Fruit fly (Drosophila melanogaster): Measurements from ENCODE around the gene ppk14.

Gene ppk14

DNA sequence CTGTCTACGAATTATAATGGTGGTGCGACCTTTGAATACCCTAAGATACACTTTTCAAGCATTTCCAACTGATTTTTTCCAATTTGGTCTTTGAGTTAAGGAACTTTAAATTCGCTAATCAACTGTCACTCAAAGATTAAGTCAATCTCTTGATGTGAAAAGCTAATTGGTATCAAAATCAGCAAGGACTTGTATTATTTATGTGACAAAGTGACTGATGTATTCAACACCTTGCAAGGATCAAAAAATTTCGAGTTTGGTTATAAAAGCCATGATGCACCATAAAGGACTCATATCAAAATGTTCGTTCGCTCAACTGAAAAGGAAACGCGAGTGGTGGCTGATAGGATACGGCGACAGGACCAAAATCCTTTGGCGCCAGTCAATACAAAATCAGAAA is at the start of gene ppk14:
TSS of gene ppk14 (plus strand) at position 301 of the 400 bp plus-strand sequence.
- no peak for TF ChIP-seq br (optimal IDR thresholded peaks at IDR 0.05)
- TF ChIP-seq Stat92E (GFP tag; optimal IDR thresholded peaks at IDR 0.05): no peak
- TF ChIP-seq Ssrp (tag; optimal IDR thresholded peaks at IDR 0.05): no peak
- TF ChIP-seq Dbx (GFP tag; IDR thresholded peaks at IDR 0.05): no peak
- TF ChIP-seq esg (GFP tag; conservative IDR thresholded peaks at IDR 0.05): no peak
- TF ChIP-seq CG15073 (GFP tag; optimal IDR thresholded peaks at IDR 0.05): no peak
- TF ChIP-seq CG7271 (tag; optimal IDR thresholded peaks at IDR 0.05): no peak
- no peak for TF ChIP-seq org-1 (GFP tag; optimal IDR thresholded peaks at IDR 0.05)
- TF ChIP-seq Ada2b (GFP tag; IDR thresholded peaks at IDR 0.05): no peak
- TF ChIP-seq ewg (GFP tag; optimal IDR thresholded peaks at IDR 0.05): no peak
- TF ChIP-seq Drgx (GFP tag; IDR thresholded peaks at IDR 0.05): no peak
- no peak for TF ChIP-seq Mrtf (GFP tag; IDR thresholded peaks at IDR 0.05)
- TF ChIP-seq Atf3 (GFP tag; optimal IDR thresholded peaks at IDR 0.05): no peak

DNA sequence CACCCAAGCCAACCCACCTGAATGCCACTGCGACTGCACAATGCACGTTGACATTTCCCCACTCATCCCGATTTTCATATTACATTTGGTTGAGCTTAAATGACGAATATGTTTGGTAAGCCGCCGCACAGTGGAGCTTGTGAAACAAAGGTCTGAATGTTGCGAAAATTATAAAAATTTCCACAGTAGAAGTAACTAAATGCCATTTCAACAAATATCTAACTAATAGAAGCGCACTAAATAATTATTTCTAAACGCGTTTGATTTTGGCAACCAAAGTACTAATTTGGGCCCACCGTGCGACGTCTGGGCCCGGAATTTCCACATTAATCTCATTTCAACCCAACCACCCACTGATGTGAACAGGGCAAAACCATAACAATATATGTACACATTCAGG is 47.9 kb upstream of the ppk14 start:
- TF ChIP-seq Oli (tag; optimal IDR thresholded peaks at IDR 0.05) (peak; percentile 30), CG34224 (GFP tag; IDR thresholded peaks at IDR 0.05; ENCODE audit: partially characterized antibody) (no peak), CG6683 (GFP tag; optimal IDR thresholded peaks at IDR 0.05) (no peak), Abd-B (GFP tag; optimal IDR thresholded peaks at IDR 0.05) (peak; percentile 8), CG17912 (GFP tag; optimal IDR thresholded peaks at IDR 0.05) (no peak), Ada2b (GFP tag; IDR thresholded peaks at IDR 0.05) (0 out of 2 replicates have a peak, but pooled peaks have one; percentile 19), CG12219 (GFP tag; optimal IDR thresholded peaks at IDR 0.05) (peak; percentile 3), Ets65A (GFP tag) (peak; percentile 94), Blimp-1 (GFP tag; optimal IDR thresholded peaks at IDR 0.05) (peak; percentile 48), lab (GFP tag; optimal IDR thresholded peaks at IDR 0.05) (peak; percentile 47), E2f1 (GFP tag; IDR thresholded peaks at IDR 0.05) (peak; percentile 10; the same call in 1 of the 2 replicates), CG12391 (tag; optimal IDR thresholded peaks at IDR 0.05) (peak; percentile 7), Ssrp (tag; optimal IDR thresholded peaks at IDR 0.05) (peak; percentile 12), Med (GFP tag) (peak; percentile 78), CG10321 (GFP tag; IDR thresholded peaks at IDR 0.05) (no peak), CG18599 (GFP tag; optimal IDR thresholded peaks at IDR 0.05) (peak; percentile 48), ind (GFP tag; optimal IDR thresholded peaks at IDR 0.05) (peak; percentile 15), dpn (GFP tag; optimal IDR thresholded peaks at IDR 0.05) (peak in 1 of 2 experiments; percentile 22), HHEX (GFP tag; optimal IDR thresholded peaks at IDR 0.05) (peak; percentile 4), eve (GFP tag; optimal IDR thresholded peaks at IDR 0.05) (peak in 1 of 2 experiments; percentile 33), CG31441 (GFP tag; IDR thresholded peaks at IDR 0.05) (0 out of 2 replicates have a peak, but pooled peaks have one; percentile 22), Xbp1 (GFP tag; optimal IDR thresholded peaks at IDR 0.05) (peak; percentile 34), lmd (GFP tag; IDR thresholded peaks at IDR 0.05) (0 out of 2 replicates have a peak, but pooled peaks have one; percentile 13), ap (GFP tag; IDR thresholded peaks at IDR 0.05) (0 out of 2 replicates have a peak, but pooled peaks have one; percentile 17), esg (GFP tag; conservative IDR thresholded peaks at IDR 0.05) (0 out of 2 replicates have a peak, but pooled peaks have one; percentile 22), Hr51 (GFP tag; optimal IDR thresholded peaks at IDR 0.05) (peak in 1 of 2 experiments; percentile 40), maf-S (GFP tag; optimal IDR thresholded peaks at IDR 0.05) (no peak), CG17359 (tag; optimal IDR thresholded peaks at IDR 0.05) (peak; percentile 16), CG12071 (GFP tag; optimal IDR thresholded peaks at IDR 0.05) (peak; percentile 8), sens (GFP tag) (peak; percentile 79), ATbp (GFP tag; optimal IDR thresholded peaks at IDR 0.05) (peak; percentile 32), zfh1 (GFP tag; IDR thresholded peaks at IDR 0.05) (peak; percentile 39; the same call in 1 of the 3 replicates), CG2678 (tag; optimal IDR thresholded peaks at IDR 0.05) (peak; percentile 10), grau (tag; optimal IDR thresholded peaks at IDR 0.05) (peak; percentile 15), unpg (GFP tag; optimal IDR thresholded peaks at IDR 0.05) (peak; percentile 29), CG16813 (GFP tag; IDR thresholded peaks at IDR 0.05; ENCODE audit: partially characterized antibody) (no peak), PHDP (tag; optimal IDR thresholded peaks at IDR 0.05) (peak; percentile 19), CG8388 (GFP tag; optimal IDR thresholded peaks at IDR 0.05) (peak; percentile 23)
